Fruit fly (Drosophila melanogaster) Kc167 (cell line): ENCODE measurements around the gene mal.

Experiments
- insv ChIP-seq: fragments of >200 bp; optimal IDR thresholded peaks from 3 replicates; lab custom pipeline; 2018; ENCODE audit warnings: missing external identifiers
- ttk ChIP-seq: sonication (Bioruptor generic); optimal IDR thresholded peaks from 2 replicates; lab custom pipeline; 2017; ENCODE audit warnings: missing external identifiers

DNA sequence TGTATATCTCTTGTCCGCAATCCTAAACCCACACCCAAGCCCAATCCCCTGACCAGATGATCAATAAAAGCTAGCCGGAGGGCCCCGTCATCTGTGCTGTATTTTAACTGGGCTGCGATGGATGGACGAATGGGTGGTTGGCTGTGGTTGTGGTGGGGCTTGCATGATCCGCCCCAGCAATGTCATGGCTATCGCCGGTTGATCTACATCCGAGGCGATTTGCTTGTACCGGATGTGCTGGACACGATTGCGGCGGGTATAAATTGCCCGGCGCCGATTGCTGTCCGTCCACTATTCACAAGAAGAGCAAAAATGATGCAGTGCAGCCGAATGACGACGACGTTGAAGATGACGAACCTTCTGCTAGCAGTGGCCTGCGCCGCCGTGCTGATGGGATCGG is 13.0 kb upstream of the mal start, which contains the start of gene Obp19b:
- TF ChIP-seq insv (lab: Kevin White, UChicago) (no peak), ttk (no peak)
